Worm (Caenorhabditis elegans): ENCODE measurements around the gene nhr-231.

- TF ChIP-seq sox-4 (tag; optimal IDR thresholded peaks at IDR 0.05) (no peak), elt-3 (tag; optimal IDR thresholded peaks at IDR 0.05) (no peak), nhr-237 (tag; optimal IDR thresholded peaks at IDR 0.05) (no peak), nhr-76 (tag; optimal IDR thresholded peaks at IDR 0.05) (no peak), snpc-4 (tag; optimal IDR thresholded peaks at IDR 0.05) (no peak), egl-27 (tag; optimal IDR thresholded peaks at IDR 0.05) (no peak)
Observed at ce11 chrV:18771804-18772386, 18.9 kb upstream of the nhr-231 start.
